Worm (Caenorhabditis elegans) whole organism, late embryonic: Measurements from ENCODE around the gene F21F8.5.

Experiments used
- ama-1 ChIP-seq: fragments of 150-350 bp; optimal IDR thresholded peaks from 2 replicates; lab custom pipeline; 2014
- ceh-31 ChIP-seq: sonication (generic microtip); optimal IDR thresholded peaks from 2 replicates; lab custom pipeline; 2016; ENCODE audit warnings: missing genetic modification characterization, missing compliant biosample characterization
- ceh-6 ChIP-seq: fragments of 200-800 bp; sonication (Bioruptor generic); optimal IDR thresholded peaks from 2 replicates; lab custom pipeline; 2018; ENCODE audit warnings: mild to moderate bottlenecking, missing genetic modification characterization, missing compliant biosample characterization
- hlh-6 ChIP-seq: sonication (generic microtip); optimal IDR thresholded peaks from 2 replicates; lab custom pipeline; 2016; ENCODE audit warnings: missing genotype, missing genetic modification characterization, missing compliant biosample characterization
- nfya-1 ChIP-seq: sonication (generic microtip); optimal IDR thresholded peaks from 2 replicates; lab custom pipeline; 2017; ENCODE audit warnings: missing genetic modification characterization, mild to moderate bottlenecking, missing compliant biosample characterization, antibody characterized with exemption, moderate library complexity
- pag-3 ChIP-seq: sonication (generic microtip); optimal IDR thresholded peaks from 2 replicates; lab custom pipeline; 2016; ENCODE audit warnings: missing compliant biosample characterization, missing genetic modification characterization, borderline replicate concordance
- pqm-1 ChIP-seq: sonication (generic microtip); optimal IDR thresholded peaks from 2 replicates; lab custom pipeline; 2016; ENCODE audit warnings: missing genetic modification characterization, missing compliant biosample characterization
- unc-55 ChIP-seq: sonication (generic microtip); optimal IDR thresholded peaks from 2 replicates; lab custom pipeline; 2017; ENCODE audit warnings: missing biosample characterization, missing genetic modification reagents, missing genetic modification characterization
- unc-86 ChIP-seq: sonication (generic microtip); optimal IDR thresholded peaks from 2 replicates; lab custom pipeline; 2016; ENCODE audit warnings: missing genetic modification characterization, missing compliant biosample characterization
- ztf-16 ChIP-seq: sonication (generic microtip); optimal IDR thresholded peaks from 2 replicates; lab custom pipeline; 2017; ENCODE audit warnings: missing genetic modification characterization, missing compliant biosample characterization

- no peak for TF ChIP-seq pqm-1 (tag; lab: Kevin White, UChicago)
- TF ChIP-seq hlh-6 (tag; lab: Kevin White, UChicago): no peak
- TF ChIP-seq unc-55 (GFP tag; lab: Kevin White, UChicago): no peak
- no peak for TF ChIP-seq ceh-6 (GFP tag; lab: Kevin White, UChicago)
- TF ChIP-seq nfya-1 (tag; lab: Kevin White, UChicago): no peak
- TF ChIP-seq ama-1 (lab: Kevin White, UChicago): no peak
- TF ChIP-seq ceh-31 (tag; lab: Kevin White, UChicago): no peak
- TF ChIP-seq pag-3: no peak
- TF ChIP-seq unc-86 (tag; lab: Kevin White, UChicago): no peak
- TF ChIP-seq ztf-16: no peak
These were observed 18.7 kb upstream of the F21F8.5 start, which contains the start of gene slc-17.5 for ce11 chrV:8284800-8285199.
